Fruit fly (Drosophila melanogaster) whole organism, prepupa: ENCODE measurements around the gene Saf6.

Experiments
- Blimp-1 ChIP-seq: fragments of 200-800 bp; sonication (Bioruptor generic); optimal IDR thresholded peaks from 3 replicates; lab custom pipeline; 2017; ENCODE audit warnings: missing biosample characterization, missing genetic modification characterization, mild to moderate bottlenecking, moderate library complexity, missing genetic modification reagents
- CG10631 ChIP-seq: fragments of 200-800 bp; sonication (Bioruptor generic); optimal IDR thresholded peaks from 2 replicates; lab custom pipeline; 2016; ENCODE audit warnings: missing biosample characterization, missing genetic modification characterization
- CG10669 ChIP-seq: fragments of 200-800 bp; sonication (Bioruptor generic); optimal IDR thresholded peaks from 3 replicates; lab custom pipeline; 2018; ENCODE audit warnings: missing biosample characterization, mild to moderate bottlenecking, missing genetic modification characterization, moderate library complexity
- CG11294 ChIP-seq: fragments of 200-800 bp; sonication (Bioruptor generic); IDR thresholded peaks from 2 replicates; pipeline ENCODE4 v1.3.6; 2022; ENCODE audit warnings: missing biosample characterization, missing genetic modification characterization
- CG11902 ChIP-seq: fragments of 200-800 bp; sonication (Bioruptor generic); optimal IDR thresholded peaks from 3 replicates; lab custom pipeline; 2016; ENCODE audit warnings: missing biosample characterization, missing genetic modification characterization
- CG15336 ChIP-seq: fragments of 200-800 bp; sonication (Bioruptor generic); IDR thresholded peaks from 2 replicates; pipeline ENCODE4 v1.3.6; 2022; ENCODE audit warnings: missing biosample characterization, missing genetic modification characterization
- CG1621 ChIP-seq: fragments of 200-800 bp; sonication (Bioruptor generic); optimal IDR thresholded peaks from 3 replicates; lab custom pipeline; 2018; ENCODE audit warnings: missing biosample characterization, mild to moderate bottlenecking, missing genetic modification characterization
- CG16779 ChIP-seq: fragments of 200-800 bp; sonication (Bioruptor generic); optimal IDR thresholded peaks from 3 replicates; lab custom pipeline; 2017; ENCODE audit warnings: missing biosample characterization, mild to moderate bottlenecking, missing genetic modification characterization
- CG3032 ChIP-seq: fragments of 200-800 bp; optimal IDR thresholded peaks from 2 replicates; lab custom pipeline; 2019; ENCODE audit warnings: missing biosample characterization, mild to moderate bottlenecking, missing genetic modification characterization, moderate library complexity
- CG31627 ChIP-seq: fragments of 200-800 bp; sonication (Bioruptor generic); optimal IDR thresholded peaks from 3 replicates; lab custom pipeline; 2016; ENCODE audit warnings: missing biosample characterization, missing genetic modification characterization
- CG3919 ChIP-seq: fragments of 200-800 bp; sonication (Bioruptor generic); optimal IDR thresholded peaks from 3 replicates; lab custom pipeline; 2016; ENCODE audit warnings: missing biosample characterization, missing genetic modification characterization
- CG4318 ChIP-seq: fragments of 200-800 bp; sonication (Bioruptor generic); optimal IDR thresholded peaks from 3 replicates; lab custom pipeline; 2017; ENCODE audit warnings: missing biosample characterization, mild to moderate bottlenecking, missing genetic modification characterization
- CG6163 ChIP-seq: fragments of 200-800 bp; sonication (Bioruptor generic); IDR thresholded peaks from 3 replicates; pipeline ENCODE4 v1.3.6; 2022; ENCODE audit warnings: missing biosample characterization, missing genetic modification characterization
- CG6276 ChIP-seq: fragments of 200-800 bp; sonication (Bioruptor generic); optimal IDR thresholded peaks from 2 replicates; lab custom pipeline; 2017; ENCODE audit warnings: missing biosample characterization, mild to moderate bottlenecking, missing genetic modification characterization
- CG6792 ChIP-seq: fragments of 200-800 bp; sonication (Bioruptor generic); optimal IDR thresholded peaks from 3 replicates; lab custom pipeline; 2016; ENCODE audit warnings: missing biosample characterization, missing genetic modification characterization
- CG6854 ChIP-seq: fragments of 200-800 bp; sonication (Bioruptor generic); optimal IDR thresholded peaks from 2 replicates; lab custom pipeline; 2017; ENCODE audit warnings: missing biosample characterization, mild to moderate bottlenecking, missing genetic modification characterization
- CG8119 ChIP-seq: fragments of 200-800 bp; sonication (Bioruptor generic); IDR thresholded peaks from 3 replicates; pipeline ENCODE4 v1.3.6; 2022; ENCODE audit warnings: missing biosample characterization, missing genetic modification characterization
- CG8319 ChIP-seq: fragments of 200-800 bp; sonication (Bioruptor generic); optimal IDR thresholded peaks from 3 replicates; lab custom pipeline; 2016; ENCODE audit warnings: missing biosample characterization, missing genetic modification characterization
- CG8632 ChIP-seq: fragments of 200-800 bp; sonication (Bioruptor generic); optimal IDR thresholded peaks from 3 replicates; lab custom pipeline; 2016; ENCODE audit warnings: missing biosample characterization, missing genetic modification characterization
- CG9139 ChIP-seq: fragments of 200-800 bp; sonication (Bioruptor generic); optimal IDR thresholded peaks from 3 replicates; lab custom pipeline; 2017; ENCODE audit warnings: missing biosample characterization, mild to moderate bottlenecking, missing genetic modification characterization
- Eip78C ChIP-seq: fragments of 200-800 bp; sonication (Bioruptor generic); peaks from one replicate; lab custom pipeline; 2016; ENCODE audit warnings: missing biosample characterization, missing genetic modification characterization
- Eip93F ChIP-seq: fragments of 200-800 bp; sonication (Bioruptor generic); optimal IDR thresholded peaks from 2 replicates; lab custom pipeline; 2016; ENCODE audit warnings: missing biosample characterization, mild to moderate bottlenecking, missing genetic modification characterization
- Ets21C ChIP-seq: fragments of 200-800 bp; sonication (Bioruptor generic); optimal IDR thresholded peaks from 3 replicates; lab custom pipeline; 2016; ENCODE audit warnings: missing biosample characterization, missing genetic modification characterization
- Gug ChIP-seq: fragments of 200-800 bp; sonication (Bioruptor generic); IDR thresholded peaks from 2 replicates; pipeline ENCODE4 v1.3.6; 2022; ENCODE audit warnings: missing biosample characterization, missing genetic modification characterization
- Hr38 ChIP-seq: sonication (Bioruptor generic); optimal IDR thresholded peaks from 2 replicates; lab custom pipeline; 2016; ENCODE audit warnings: missing biosample characterization, missing genetic modification characterization
- Hr39 ChIP-seq: fragments of 200-800 bp; sonication (Bioruptor generic); optimal IDR thresholded peaks from 2 replicates; lab custom pipeline; 2016; ENCODE audit warnings: missing biosample characterization, missing genetic modification characterization
- Hr4 ChIP-seq: fragments of 200-800 bp; sonication (Bioruptor generic); optimal IDR thresholded peaks from 3 replicates; lab custom pipeline; 2016; ENCODE audit warnings: missing biosample characterization, missing genetic modification characterization
- Lpt ChIP-seq: fragments of 200-800 bp; sonication (Bioruptor generic); optimal IDR thresholded peaks from 3 replicates; lab custom pipeline; 2016; ENCODE audit warnings: missing biosample characterization, missing genetic modification characterization
- Met ChIP-seq: fragments of 200-800 bp; sonication (Bioruptor generic); optimal IDR thresholded peaks from 3 replicates; lab custom pipeline; 2016; ENCODE audit warnings: missing biosample characterization, missing genetic modification characterization
- OdsH ChIP-seq: fragments of 200-800 bp; sonication (Bioruptor generic); optimal IDR thresholded peaks from 3 replicates; lab custom pipeline; 2016; ENCODE audit warnings: missing biosample characterization, missing genetic modification characterization
- Sox102F ChIP-seq: fragments of 200-800 bp; sonication (Bioruptor generic); optimal IDR thresholded peaks from 2 replicates; lab custom pipeline; 2016; ENCODE audit warnings: missing biosample characterization, mild to moderate bottlenecking, missing genetic modification characterization
- Sox14 ChIP-seq: fragments of 200-800 bp; sonication (Bioruptor generic); optimal IDR thresholded peaks from 3 replicates; lab custom pipeline; 2016; ENCODE audit warnings: missing biosample characterization, missing genetic modification characterization
- Sox15 ChIP-seq: fragments of 200-800 bp; sonication (Bioruptor generic); optimal IDR thresholded peaks from 3 replicates; lab custom pipeline; 2016; ENCODE audit warnings: missing biosample characterization, missing genetic modification characterization
- achi ChIP-seq: fragments of 200-800 bp; sonication (Bioruptor generic); optimal IDR thresholded peaks from 3 replicates; lab custom pipeline; 2016; ENCODE audit warnings: missing biosample characterization, missing genetic modification characterization
- acj6 ChIP-seq: fragments of 200-800 bp; sonication (Bioruptor generic); optimal IDR thresholded peaks from 3 replicates; lab custom pipeline; 2016; ENCODE audit warnings: missing biosample characterization, missing genetic modification characterization
- cyc ChIP-seq: fragments of 200-800 bp; sonication (Bioruptor generic); optimal IDR thresholded peaks from 3 replicates; lab custom pipeline; 2016; ENCODE audit warnings: missing biosample characterization, missing genetic modification characterization
- dac ChIP-seq: fragments of 200-800 bp; sonication (Bioruptor generic); optimal IDR thresholded peaks from 2 replicates; lab custom pipeline; 2017; ENCODE audit warnings: missing biosample characterization, mild to moderate bottlenecking, missing genetic modification characterization
- dsx ChIP-seq: fragments of 200-800 bp; optimal IDR thresholded peaks from 3 replicates; lab custom pipeline; 2019; ENCODE audit warnings: missing biosample characterization, mild to moderate bottlenecking, missing genetic modification characterization, moderate library complexity; ENCODE audit not compliant: poor library complexity, severe bottlenecking
- eg ChIP-seq: fragments of 200-800 bp; sonication (Bioruptor generic); IDR thresholded peaks from 3 replicates; pipeline ENCODE4 v1.3.6; 2022; ENCODE audit warnings: missing biosample characterization, missing genetic modification characterization
- fd59A ChIP-seq: fragments of 200-800 bp; sonication (Bioruptor generic); optimal IDR thresholded peaks from 2 replicates; lab custom pipeline; 2017; ENCODE audit warnings: missing biosample characterization, mild to moderate bottlenecking, missing genetic modification characterization, missing genetic modification reagents
- fd85E ChIP-seq: fragments of 200-800 bp; sonication (Bioruptor generic); optimal IDR thresholded peaks from 3 replicates; lab custom pipeline; 2016; ENCODE audit warnings: missing biosample characterization, missing genetic modification characterization
- net ChIP-seq: fragments of 200-800 bp; sonication (Bioruptor generic); optimal IDR thresholded peaks from 3 replicates; lab custom pipeline; 2016; ENCODE audit warnings: missing biosample characterization, missing genetic modification characterization
- pdm3 ChIP-seq: fragments of 200-800 bp; sonication (Bioruptor generic); optimal IDR thresholded peaks from 3 replicates; lab custom pipeline; 2016; ENCODE audit warnings: missing biosample characterization, missing genetic modification characterization
- salr ChIP-seq, 2 experiments: fragments of 200-800 bp; sonication (Bioruptor generic); optimal IDR thresholded peaks; 3 replicates each; lab custom pipeline; 2016 to 2018; ENCODE audit warnings: missing biosample characterization in 2 of 2, missing genetic modification characterization in 2 of 2, mild to moderate bottlenecking in 1 of 2
- spab ChIP-seq: fragments of 200-800 bp; sonication (Bioruptor generic); optimal IDR thresholded peaks from 2 replicates; lab custom pipeline; 2017; ENCODE audit warnings: missing biosample characterization, mild to moderate bottlenecking, missing genetic modification characterization, missing genetic modification reagents
- ss ChIP-seq, 2 experiments: fragments of 200-800 bp; sonication (Bioruptor generic); optimal IDR thresholded peaks; 2 replicates in 1 of 2; 3 replicates in 1 of 2; lab custom pipeline; 2017 to 2018; ENCODE audit warnings: mild to moderate bottlenecking in 2 of 2, missing biosample characterization in 2 of 2, missing genetic modification characterization in 2 of 2, moderate library complexity in 1 of 2
- svp ChIP-seq: fragments of 200-800 bp; sonication (Bioruptor generic); peaks from one replicate; lab custom pipeline; 2016; ENCODE audit warnings: missing biosample characterization, missing genetic modification characterization
- topi ChIP-seq: fragments of 200-800 bp; sonication (Bioruptor generic); optimal IDR thresholded peaks from 3 replicates; lab custom pipeline; 2016; ENCODE audit warnings: missing biosample characterization, missing genetic modification characterization

The Saf6 gene

DNA sequence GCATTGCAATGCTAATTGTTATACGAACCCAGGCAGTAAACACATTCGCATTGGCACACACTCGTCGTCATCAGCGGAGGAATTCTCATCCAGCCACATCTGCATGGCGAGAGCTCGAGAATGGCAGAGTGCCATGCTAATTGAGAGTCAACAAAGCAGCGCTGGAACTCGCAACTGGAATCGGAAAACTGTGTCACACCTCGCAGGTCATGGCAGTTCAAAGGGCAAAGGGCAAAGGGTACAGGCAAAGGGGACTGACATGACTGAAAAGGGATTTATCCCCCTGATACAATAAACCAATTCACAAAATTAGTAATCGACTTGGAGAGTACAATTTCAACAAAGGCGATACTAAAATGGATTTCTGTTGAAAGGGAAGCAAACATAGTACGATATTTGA lies 24.3 kb upstream of the Saf6 start:
- no peak for TF ChIP-seq Gug (GFP tag; lab: Robert Waterston, UW)
- TF ChIP-seq ss (GFP tag; optimal IDR thresholded peaks at IDR 0.05; lab: Kevin White, UChicago) = peak in 1 of 2 experiments; percentile 14
- TF ChIP-seq CG9139 (GFP tag; lab: Kevin White, UChicago) = peak; percentile 25
- peak; percentile 82 for TF ChIP-seq svp

DNA sequence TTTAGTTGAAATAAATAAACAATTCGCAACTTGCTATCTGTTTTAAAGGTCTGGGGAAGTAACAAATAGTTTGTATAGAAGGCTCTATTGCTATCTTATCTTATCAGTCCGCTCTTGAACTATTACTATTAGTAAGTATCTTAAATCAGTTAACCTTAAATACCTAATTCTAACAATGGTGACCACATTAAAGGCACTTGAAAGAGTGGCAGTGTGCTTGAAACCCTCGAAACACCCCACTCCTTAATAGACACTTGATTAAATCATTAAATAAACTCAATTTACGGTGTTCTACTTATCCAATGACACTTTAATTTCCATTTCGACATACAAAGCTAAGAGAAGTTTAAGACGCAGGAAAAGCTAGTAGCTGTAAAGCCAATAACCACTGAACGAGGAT lies 23.0 kb upstream of the Saf6 start:
- peak; percentile 29 for TF ChIP-seq Eip78C (GFP tag; lab: Kevin White, UChicago)
- TF ChIP-seq CG4318 (GFP tag; lab: Kevin White, UChicago) = no peak
- no peak for TF ChIP-seq CG1621 (tag; lab: Kevin White, UChicago)
- no peak for TF ChIP-seq spab (GFP tag; lab: Kevin White, UChicago)

DNA sequence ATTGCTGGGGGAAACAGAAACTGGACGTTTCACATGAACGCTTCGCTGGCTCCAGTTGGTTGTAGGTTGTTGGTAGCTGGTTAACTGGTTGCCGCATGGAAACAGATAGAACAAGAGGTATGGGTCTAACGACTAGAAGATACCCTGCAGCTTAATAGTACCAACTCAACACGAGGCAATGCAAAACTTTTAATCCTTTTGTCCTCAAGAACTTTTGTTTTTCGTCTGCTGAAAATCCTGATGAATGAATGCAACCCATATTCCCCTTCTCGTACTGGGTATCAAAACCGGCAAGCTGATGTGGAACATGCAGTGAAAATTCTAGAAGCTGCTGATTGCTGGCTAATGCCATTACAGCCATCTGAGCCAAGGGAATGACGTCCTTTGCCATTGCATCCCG lies 22.2 kb upstream of the Saf6 start:
- no peak for TF ChIP-seq Sox102F (GFP tag; lab: Kevin White, UChicago)
- peak; percentile 83 for TF ChIP-seq CG6163 (GFP tag; lab: Robert Waterston, UW)
- no peak for TF ChIP-seq salr (GFP tag; optimal IDR thresholded peaks at IDR 0.05; lab: Kevin White, UChicago)
- no peak for TF ChIP-seq fd85E
- no peak for TF ChIP-seq spab (GFP tag; lab: Kevin White, UChicago)
- peak; percentile 28 for TF ChIP-seq Ets21C
- no peak for TF ChIP-seq Hr39 (GFP tag; lab: Kevin White, UChicago)
- TF ChIP-seq OdsH (GFP tag; lab: Kevin White, UChicago) = no peak
- peak; percentile 88 for TF ChIP-seq Lpt
- TF ChIP-seq achi (GFP tag; lab: Kevin White, UChicago) = peak; percentile 66
- no peak for TF ChIP-seq CG8319 (GFP tag; lab: Kevin White, UChicago)
- no peak for TF ChIP-seq CG10669
- TF ChIP-seq eg (GFP tag; lab: Robert Waterston, UW) = peak; percentile 93
- peak; percentile 12 for TF ChIP-seq CG11902 (GFP tag; lab: Kevin White, UChicago)
- peak; percentile 82 for TF ChIP-seq CG10631 (GFP tag; lab: Kevin White, UChicago)
- TF ChIP-seq CG6854 (GFP tag; lab: Kevin White, UChicago) = no peak
- no peak for TF ChIP-seq acj6 (GFP tag; lab: Kevin White, UChicago)
- TF ChIP-seq CG8632 (GFP tag; lab: Kevin White, UChicago) = no peak
- no peak for TF ChIP-seq Hr4
- peak; percentile 75 for TF ChIP-seq CG3919 (GFP tag; lab: Kevin White, UChicago)
- no peak for TF ChIP-seq Sox15 (GFP tag; lab: Kevin White, UChicago)
- TF ChIP-seq CG15336 (GFP tag; lab: Robert Waterston, UW) = peak; percentile 90
- TF ChIP-seq svp = no peak
- peak; percentile 33 for TF ChIP-seq dsx
- no peak for TF ChIP-seq Eip93F (GFP tag; lab: Kevin White, UChicago)
- peak; percentile 90 for TF ChIP-seq pdm3 (GFP tag; lab: Kevin White, UChicago)
- peak; percentile 50 for TF ChIP-seq CG6792 (GFP tag; lab: Kevin White, UChicago)
- TF ChIP-seq ss (GFP tag; optimal IDR thresholded peaks at IDR 0.05; lab: Kevin White, UChicago) = peak; percentile 18 to 54
- peak; percentile 79 for TF ChIP-seq fd59A (GFP tag; lab: Kevin White, UChicago)
- peak; percentile 53 for TF ChIP-seq CG1621 (tag; lab: Kevin White, UChicago)
- peak; percentile 77 for TF ChIP-seq net
- no peak for TF ChIP-seq topi (GFP tag; lab: Kevin White, UChicago)
- no peak for TF ChIP-seq Met (GFP tag; lab: Kevin White, UChicago)
- no peak for TF ChIP-seq Hr38 (GFP tag; lab: Kevin White, UChicago)
- TF ChIP-seq CG11294 (GFP tag; lab: Robert Waterston, UW) = peak; percentile 67
- peak; percentile 90 for TF ChIP-seq dac (GFP tag; lab: Kevin White, UChicago)
- TF ChIP-seq CG9139 (GFP tag; lab: Kevin White, UChicago) = no peak
- peak; percentile 67 for TF ChIP-seq CG6276 (GFP tag; lab: Kevin White, UChicago)
- TF ChIP-seq CG31627 (GFP tag; lab: Kevin White, UChicago) = peak; percentile 35
- TF ChIP-seq Gug (GFP tag; lab: Robert Waterston, UW) = peak; percentile 72
- peak; percentile 88 for TF ChIP-seq Sox14 (GFP tag; lab: Kevin White, UChicago)
- peak; percentile 92 for TF ChIP-seq CG8119 (GFP tag; lab: Robert Waterston, UW)
- no peak for TF ChIP-seq Blimp-1
- peak; percentile 14 for TF ChIP-seq CG3032
- TF ChIP-seq CG4318 (GFP tag; lab: Kevin White, UChicago) = no peak
- no peak for TF ChIP-seq cyc
- TF ChIP-seq CG16779 (tag; lab: Kevin White, UChicago) = peak; percentile 79
